Fruit fly (Drosophila melanogaster): Measurements from ENCODE around the gene CG46339.
A peak's percentile ranks its signal among the peaks of the same experiment; 100 is the strongest.

The CG46339 gene

DNA sequence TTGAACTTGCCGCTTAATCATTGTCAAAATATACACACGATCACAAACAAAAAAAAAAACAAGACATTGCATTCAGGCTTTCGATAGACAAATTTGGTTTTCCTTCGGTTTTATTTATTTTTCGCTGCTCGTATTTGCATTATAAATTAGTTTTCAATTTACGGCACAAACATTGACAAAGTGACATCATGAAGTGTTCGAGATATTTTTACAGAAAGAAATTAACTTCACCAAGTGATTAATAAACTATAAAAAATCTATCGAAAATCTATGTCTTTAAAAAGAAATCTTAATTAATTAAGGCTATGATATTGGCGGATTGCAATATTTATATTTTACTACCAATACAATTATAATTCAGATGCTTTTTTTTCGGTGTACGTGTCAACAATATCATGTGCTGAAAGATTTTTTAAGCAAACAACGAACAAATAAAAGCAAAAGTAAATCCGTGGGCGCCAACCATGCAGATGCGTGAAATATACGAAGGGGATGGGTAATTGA is 8.3 kb downstream of the CG46339 start (continued):
- TF ChIP-seq pan (optimal IDR thresholded peaks at IDR 0.05) = no peak
- peak in 1 of 2 experiments; percentile 62 for TF ChIP-seq pan (GFP tag; optimal IDR thresholded peaks at IDR 0.05 in 1 of 2, IDR thresholded peaks at IDR 0.05 in 1 of 2)
- 0 out of 3 replicates have a peak, but pooled peaks have one; percentile 15 for TF ChIP-seq croc (GFP tag; conservative IDR thresholded peaks at IDR 0.05)
- TF ChIP-seq luna (GFP tag; optimal IDR thresholded peaks at IDR 0.05) = no peak
- TF ChIP-seq bcd (GFP tag; optimal IDR thresholded peaks at IDR 0.05) = peak; percentile 48
- no peak for TF ChIP-seq da (GFP tag; optimal IDR thresholded peaks at IDR 0.05)
- TF ChIP-seq CG2202 (tag; optimal IDR thresholded peaks at IDR 0.05) = peak; percentile 32
- peak; percentile 74 for TF ChIP-seq ATbp (GFP tag; optimal IDR thresholded peaks at IDR 0.05)
- no peak for TF ChIP-seq schlank (tag; optimal IDR thresholded peaks at IDR 0.05)
- no peak for TF ChIP-seq pfk (GFP tag; optimal IDR thresholded peaks at IDR 0.05)
- no peak for TF ChIP-seq grn (GFP tag; optimal IDR thresholded peaks at IDR 0.05)
- TF ChIP-seq Hand (GFP tag; optimal IDR thresholded peaks at IDR 0.05) = no peak
- TF ChIP-seq HmgD (GFP tag; optimal IDR thresholded peaks at IDR 0.05) = no peak
- TF ChIP-seq CG12219 (GFP tag; optimal IDR thresholded peaks at IDR 0.05) = no peak
- TF ChIP-seq Taf1 (GFP tag; IDR thresholded peaks at IDR 0.05) = no peak
- TF ChIP-seq ftz-f1 (GFP tag; optimal IDR thresholded peaks at IDR 0.05) = no peak
- 0 out of 2 replicates have a peak, but pooled peaks have one; percentile 25 for TF ChIP-seq ap (GFP tag; IDR thresholded peaks at IDR 0.05)
- TF ChIP-seq CG17361 (GFP tag; IDR thresholded peaks at IDR 0.05) = peak; percentile 81
- no peak for TF ChIP-seq Lim3 (GFP tag; IDR thresholded peaks at IDR 0.05)
- TF ChIP-seq CG16815 (GFP tag; optimal IDR thresholded peaks at IDR 0.05) = no peak
- peak; percentile 25 for TF ChIP-seq CG14710 (tag; optimal IDR thresholded peaks at IDR 0.05)
- no peak for TF ChIP-seq CG34224 (GFP tag; IDR thresholded peaks at IDR 0.05; ENCODE audit: partially characterized antibody)
- TF ChIP-seq CG31224 (GFP tag; IDR thresholded peaks at IDR 0.05) = no peak
- TF ChIP-seq CG7745 (tag; optimal IDR thresholded peaks at IDR 0.05) = no peak
- peak; percentile 80 for TF ChIP-seq Sox100B (GFP tag; optimal IDR thresholded peaks at IDR 0.05)
- peak; percentile 29 for TF ChIP-seq CG10209 (GFP tag; optimal IDR thresholded peaks at IDR 0.05)
- TF ChIP-seq CG14014 (GFP tag; IDR thresholded peaks at IDR 0.05) = peak; percentile 47; the same call in 1 of the 2 replicates
- no peak for TF ChIP-seq eve (GFP tag; optimal IDR thresholded peaks at IDR 0.05)
- no peak for TF ChIP-seq CG16779 (GFP tag; IDR thresholded peaks at IDR 0.05)
- TF ChIP-seq CG9797 (GFP tag; optimal IDR thresholded peaks at IDR 0.05) = no peak
- TF ChIP-seq odd (GFP tag; optimal IDR thresholded peaks at IDR 0.05) = peak; percentile 54
- no peak for TF ChIP-seq CG34376 (GFP tag; optimal IDR thresholded peaks at IDR 0.05)
- 0 out of 3 replicates have a peak, but pooled peaks have one; percentile 46 for TF ChIP-seq ase (GFP tag; IDR thresholded peaks at IDR 0.05)
- no peak for TF ChIP-seq trem (tag; optimal IDR thresholded peaks at IDR 0.05)
- TF ChIP-seq CG4820 (GFP tag; optimal IDR thresholded peaks at IDR 0.05) = no peak
- TF ChIP-seq CG33213 (GFP tag; optimal IDR thresholded peaks at IDR 0.05) = no peak
- TF ChIP-seq CG11398 (GFP tag; optimal IDR thresholded peaks at IDR 0.05) = no peak
- TF ChIP-seq CG4617 (GFP tag; optimal IDR thresholded peaks at IDR 0.05; ENCODE audit: borderline replicate concordance) = no peak
- TF ChIP-seq dysf (GFP tag; IDR thresholded peaks at IDR 0.05) = peak; percentile 29; the same call in 1 of the 3 replicates
- TF ChIP-seq org-1 (GFP tag; optimal IDR thresholded peaks at IDR 0.05) = peak; percentile 49
- TF ChIP-seq nerfin-1 (tag; optimal IDR thresholded peaks at IDR 0.05) = peak; percentile 45
- no peak for TF ChIP-seq ems (GFP tag; optimal IDR thresholded peaks at IDR 0.05)
- peak; percentile 37 for TF ChIP-seq Fer2 (tag; optimal IDR thresholded peaks at IDR 0.05)
- TF ChIP-seq her (GFP tag; optimal IDR thresholded peaks at IDR 0.05) = no peak
- peak; percentile 60 for TF ChIP-seq Sox102F (GFP tag; optimal IDR thresholded peaks at IDR 0.05)
- TF ChIP-seq phol (tag; optimal IDR thresholded peaks at IDR 0.05) = peak; percentile 53
- peak; percentile 29 for TF ChIP-seq CG15514 (GFP tag; optimal IDR thresholded peaks at IDR 0.05)
- TF ChIP-seq CG9437 (GFP tag; optimal IDR thresholded peaks at IDR 0.05) = peak; percentile 14
- peak; percentile 28 for TF ChIP-seq CG6683 (GFP tag; optimal IDR thresholded peaks at IDR 0.05)
- TF ChIP-seq bbx (GFP tag; IDR thresholded peaks at IDR 0.05; ENCODE audit: partially characterized antibody) = no peak
